Worm (Caenorhabditis elegans) whole organism, L3 larva: ENCODE results near the gene str-240.

ENCODE experiments used
- egl-5 ChIP-seq: fragments of 150-350 bp; optimal IDR thresholded peaks from 2 replicates; lab custom pipeline; 2017; ENCODE audit warnings: missing biosample characterization, missing genetic modification reagents, missing genetic modification characterization, inconsistent platforms
- eor-1 ChIP-seq, 2 experiments: fragments of 150-350 bp; optimal IDR thresholded peaks; 2 replicates each; lab custom pipeline; 2014 to 2018; ENCODE audit warnings: missing biosample characterization in 2 of 2, missing genetic modification characterization in 2 of 2
- lin-39 ChIP-seq: fragments of 150-350 bp; optimal IDR thresholded peaks from 2 replicates; lab custom pipeline; 2018; ENCODE audit warnings: missing biosample characterization, missing genetic modification reagents, missing genetic modification characterization
- nhr-76 ChIP-seq: fragments of 150-350 bp; sonication (generic microtip); optimal IDR thresholded peaks from 5 replicates; lab custom pipeline; 2014; ENCODE audit warnings: missing biosample characterization, missing genetic modification characterization
- snpc-4 ChIP-seq: fragments of 150-350 bp; optimal IDR thresholded peaks from 2 replicates; lab custom pipeline; 2014; ENCODE audit warnings: missing biosample characterization, missing genetic modification characterization
- tbx-2 ChIP-seq: sonication (generic microtip); optimal IDR thresholded peaks from 2 replicates; lab custom pipeline; 2016; ENCODE audit warnings: mild to moderate bottlenecking, missing genetic modification characterization, missing compliant biosample characterization
- unc-62 ChIP-seq: fragments of 150-350 bp; sonication (generic microtip); optimal IDR thresholded peaks from 4 replicates; lab custom pipeline; 2014; ENCODE audit warnings: missing biosample characterization, missing genetic modification reagents, missing genetic modification characterization

- no peak for TF ChIP-seq snpc-4 (tag; lab: Kevin White, UChicago)
- no peak for TF ChIP-seq lin-39 (tag; lab: Kevin White, UChicago)
- TF ChIP-seq eor-1 (tag; optimal IDR thresholded peaks at IDR 0.05; lab: Kevin White, UChicago), result no peak
- TF ChIP-seq egl-5 (tag; lab: Kevin White, UChicago), result no peak
- no peak for TF ChIP-seq unc-62 (GFP tag; lab: Kevin White, UChicago)
- TF ChIP-seq tbx-2, result no peak
- TF ChIP-seq nhr-76, result no peak
Observed at ce11 chrV:1541786-1542185, 20.0 kb upstream of the str-240 start, which contains the start of gene oac-31.
